Fruit fly (Drosophila melanogaster) whole organism: ENCODE data around the gene pros.

Source experiments
- CG8478 ChIP-seq: fragments of >200 bp; optimal IDR thresholded peaks from 2 replicates; lab custom pipeline; 2018; ENCODE audit warnings: inconsistent platforms
- pan ChIP-seq: fragments of >200 bp; optimal IDR thresholded peaks from 2 replicates; lab custom pipeline; 2017
- psq ChIP-seq: fragments of >200 bp; optimal IDR thresholded peaks from 2 replicates; lab custom pipeline; 2017
- usp ChIP-seq: fragments of >200 bp; optimal IDR thresholded peaks from 2 replicates; lab custom pipeline; 2017; ENCODE audit warnings: missing biosample characterization, missing genetic modification characterization, mixed read lengths

dm6 chr3R:11395541-11395940 lies 67.3 kb downstream of the pros start:
- TF ChIP-seq usp (no peak), pan (lab: Kevin White, UChicago) (no peak), CG8478 (lab: Kevin White, UChicago) (no peak), psq (lab: Kevin White, UChicago) (no peak)
